Worm (Caenorhabditis elegans) whole organism, L1 larva: ENCODE data around the gene C49F5.7.
A peak's percentile ranks its signal among the peaks of the same experiment; 100 is the strongest.

Source experiments
- C04F5.9 ChIP-seq: sonication (generic microtip); optimal IDR thresholded peaks from 2 replicates; lab custom pipeline; 2016; ENCODE audit warnings: missing genetic modification characterization, missing compliant biosample characterization
- aha-1 ChIP-seq: fragments of 150-350 bp; optimal IDR thresholded peaks from 2 replicates; lab custom pipeline; 2014; ENCODE audit warnings: missing biosample characterization, missing genetic modification characterization
- ceh-63 ChIP-seq: fragments of 200-800 bp; sonication (Bioruptor generic); optimal IDR thresholded peaks from 2 replicates; lab custom pipeline; 2018; ENCODE audit warnings: mild to moderate bottlenecking, missing genetic modification characterization, missing compliant biosample characterization
- ceh-88 ChIP-seq: fragments of 200-800 bp; sonication (Bioruptor generic); IDR thresholded peaks from 2 replicates; pipeline ENCODE4 v1.3.6; 2022; ENCODE audit warnings: missing genetic modification characterization, missing compliant biosample characterization
- dpl-1 ChIP-seq, 3 experiments: fragments of 150-350 bp in 2 of 3; sonication (generic microtip) in 1 of 3; optimal IDR thresholded peaks; 2 replicates each; lab custom pipeline; 2014 to 2017; ENCODE audit warnings: missing biosample characterization in 3 of 3, missing genetic modification characterization in 3 of 3, missing genetic modification reagents in 3 of 3
- dsc-1 ChIP-seq: sonication (generic microtip); optimal IDR thresholded peaks from 2 replicates; lab custom pipeline; 2016; ENCODE audit warnings: mild to moderate bottlenecking, missing genetic modification characterization, missing compliant biosample characterization
- efl-1 ChIP-seq, 4 experiments: fragments of 150-350 bp; optimal IDR thresholded peaks in 3 of 4; peaks in 1 of 4; 1 replicate in 1 of 4; 2 replicates in 3 of 4; lab custom pipeline; 2014; ENCODE audit warnings: missing biosample characterization in 2 of 4, missing genetic modification characterization in 2 of 4, missing genetic modification reagents in 2 of 4
- egl-27 ChIP-seq, 2 experiments: fragments of 150-350 bp in 1 of 2; sonication (generic microtip); optimal IDR thresholded peaks; 3 replicates each; lab custom pipeline; 2017 to 2018; ENCODE audit warnings: missing biosample characterization in 2 of 2, missing genetic modification characterization in 2 of 2, missing genetic modification reagents in 2 of 2
- elt-2 ChIP-seq: sonication (generic microtip); optimal IDR thresholded peaks from 2 replicates; lab custom pipeline; 2016; ENCODE audit warnings: missing genetic modification characterization, mild to moderate bottlenecking, inconsistent platforms, missing compliant biosample characterization, missing genetic modification reagents
- fkh-4 ChIP-seq: sonication (generic microtip); optimal IDR thresholded peaks from 2 replicates; lab custom pipeline; 2016; ENCODE audit warnings: missing compliant biosample characterization, missing genetic modification characterization, borderline replicate concordance
- fkh-8 ChIP-seq: sonication (generic microtip); optimal IDR thresholded peaks from 2 replicates; lab custom pipeline; 2016; ENCODE audit warnings: mild to moderate bottlenecking, missing genetic modification characterization, missing compliant biosample characterization
- fos-1 ChIP-seq: fragments of 150-350 bp; optimal IDR thresholded peaks from 2 replicates; lab custom pipeline; 2014; ENCODE audit warnings: missing biosample characterization, missing genetic modification characterization
- hlh-17 ChIP-seq: fragments of 200-800 bp; sonication (Bioruptor generic); optimal IDR thresholded peaks from 2 replicates; lab custom pipeline; 2018; ENCODE audit warnings: missing genetic modification characterization, mild to moderate bottlenecking, missing compliant biosample characterization, moderate library complexity, borderline replicate concordance
- hlh-4 ChIP-seq: sonication (generic microtip); optimal IDR thresholded peaks from 2 replicates; lab custom pipeline; 2016; ENCODE audit warnings: mild to moderate bottlenecking, missing genetic modification characterization, missing compliant biosample characterization
- hpl-2 ChIP-seq: fragments of 150-350 bp; optimal IDR thresholded peaks from 2 replicates; lab custom pipeline; 2014; ENCODE audit warnings: missing biosample characterization, missing genetic modification reagents, missing genetic modification characterization
- isw-1 ChIP-seq: fragments of 200-800 bp; sonication (Bioruptor generic); IDR thresholded peaks from 2 replicates; pipeline ENCODE4 v1.3.6; 2022; ENCODE audit warnings: missing genetic modification characterization, missing compliant biosample characterization
- lin-15B ChIP-seq: fragments of 150-350 bp; sonication (generic microtip); optimal IDR thresholded peaks from 3 replicates; lab custom pipeline; 2014; ENCODE audit warnings: missing biosample characterization, missing genetic modification characterization
- lin-35 ChIP-seq, 2 experiments: fragments of 150-350 bp; optimal IDR thresholded peaks; 2 replicates each; lab custom pipeline; 2014; ENCODE audit warnings: missing biosample characterization in 2 of 2, missing genetic modification characterization in 2 of 2, missing genetic modification reagents in 2 of 2
- lir-3 ChIP-seq: sonication (generic microtip); optimal IDR thresholded peaks from 2 replicates; lab custom pipeline; 2016; ENCODE audit warnings: mild to moderate bottlenecking, missing genetic modification characterization, moderate library complexity, missing compliant biosample characterization; ENCODE audit not compliant: poor library complexity
- lsy-2 ChIP-seq, 2 experiments: fragments of 150-350 bp; optimal IDR thresholded peaks; 2 replicates each; lab custom pipeline; 2014; ENCODE audit warnings: missing biosample characterization in 2 of 2, missing genetic modification characterization in 2 of 2
- mdl-1 ChIP-seq, 2 experiments: fragments of 150-350 bp; optimal IDR thresholded peaks; 2 replicates each; lab custom pipeline; 2014 to 2017; ENCODE audit warnings: missing biosample characterization in 2 of 2, missing genetic modification characterization in 2 of 2, inconsistent platforms in 1 of 2
- mef-2 ChIP-seq: fragments of 150-350 bp; optimal IDR thresholded peaks from 2 replicates; lab custom pipeline; 2014; ENCODE audit warnings: missing biosample characterization, missing genetic modification characterization
- mep-1 ChIP-seq: fragments of 150-350 bp; optimal IDR thresholded peaks from 2 replicates; lab custom pipeline; 2014; ENCODE audit warnings: missing biosample characterization, missing genetic modification characterization
- nhr-11 ChIP-seq: fragments of 150-350 bp; optimal IDR thresholded peaks from 2 replicates; lab custom pipeline; 2014; ENCODE audit warnings: missing biosample characterization, missing genetic modification characterization
- nhr-19 ChIP-seq: fragments of 200-800 bp; sonication (Bioruptor generic); conservative IDR thresholded peaks from 2 replicates; pipeline ENCODE4 v1.3.6; 2022; ENCODE audit warnings: missing genetic modification characterization, missing compliant biosample characterization
- nhr-20 ChIP-seq: sonication (generic microtip); optimal IDR thresholded peaks from 2 replicates; lab custom pipeline; 2016; ENCODE audit warnings: mild to moderate bottlenecking, missing genetic modification characterization, missing compliant biosample characterization
- nhr-90 ChIP-seq: sonication (generic microtip); optimal IDR thresholded peaks from 2 replicates; lab custom pipeline; 2016; ENCODE audit warnings: mild to moderate bottlenecking, missing genetic modification characterization, missing compliant biosample characterization; ENCODE audit not compliant: poor library complexity
- pag-3 ChIP-seq: sonication (generic microtip); optimal IDR thresholded peaks from 2 replicates; lab custom pipeline; 2017; ENCODE audit warnings: missing genetic modification characterization, mild to moderate bottlenecking, missing compliant biosample characterization, antibody characterized with exemption, borderline replicate concordance; ENCODE audit not compliant: insufficient read depth
- pqm-1 ChIP-seq: sonication (generic microtip); optimal IDR thresholded peaks from 3 replicates; lab custom pipeline; 2017; ENCODE audit warnings: missing biosample characterization, missing genetic modification characterization
- rnt-1 ChIP-seq: sonication (generic microtip); optimal IDR thresholded peaks from 2 replicates; lab custom pipeline; 2016; ENCODE audit warnings: mild to moderate bottlenecking, missing genetic modification characterization, moderate library complexity, missing compliant biosample characterization
- skn-1 ChIP-seq: fragments of 150-350 bp; optimal IDR thresholded peaks from 2 replicates; lab custom pipeline; 2014; ENCODE audit warnings: missing biosample characterization, missing genetic modification characterization
- snpc-4 ChIP-seq: fragments of 150-350 bp; optimal IDR thresholded peaks from 2 replicates; lab custom pipeline; 2014; ENCODE audit warnings: missing biosample characterization, missing genetic modification characterization
- snu-23 ChIP-seq: sonication (generic microtip); optimal IDR thresholded peaks from 2 replicates; lab custom pipeline; 2016; ENCODE audit warnings: missing genetic modification characterization, missing compliant biosample characterization
- sox-4 ChIP-seq: sonication (generic microtip); optimal IDR thresholded peaks from 2 replicates; lab custom pipeline; 2016; ENCODE audit warnings: missing genetic modification characterization, missing compliant biosample characterization
- swsn-7 ChIP-seq: sonication (generic microtip); optimal IDR thresholded peaks from 2 replicates; lab custom pipeline; 2016; ENCODE audit warnings: missing genetic modification characterization, missing compliant biosample characterization
- unc-86 ChIP-seq: sonication (generic microtip); optimal IDR thresholded peaks from 2 replicates; lab custom pipeline; 2016; ENCODE audit warnings: missing genetic modification characterization, missing compliant biosample characterization
- zip-4 ChIP-seq: fragments of 200-800 bp; sonication (Bioruptor generic); optimal IDR thresholded peaks from 2 replicates; lab custom pipeline; 2018; ENCODE audit warnings: mild to moderate bottlenecking, missing genetic modification characterization, moderate library complexity, missing compliant biosample characterization
- ztf-11 ChIP-seq, 2 experiments: sonication (generic microtip); optimal IDR thresholded peaks; 2 replicates each; lab custom pipeline; 2016 to 2017; ENCODE audit warnings: missing genetic modification characterization in 2 of 2, missing biosample characterization in 1 of 2, missing compliant biosample characterization in 1 of 2

Gene C49F5.7

DNA sequence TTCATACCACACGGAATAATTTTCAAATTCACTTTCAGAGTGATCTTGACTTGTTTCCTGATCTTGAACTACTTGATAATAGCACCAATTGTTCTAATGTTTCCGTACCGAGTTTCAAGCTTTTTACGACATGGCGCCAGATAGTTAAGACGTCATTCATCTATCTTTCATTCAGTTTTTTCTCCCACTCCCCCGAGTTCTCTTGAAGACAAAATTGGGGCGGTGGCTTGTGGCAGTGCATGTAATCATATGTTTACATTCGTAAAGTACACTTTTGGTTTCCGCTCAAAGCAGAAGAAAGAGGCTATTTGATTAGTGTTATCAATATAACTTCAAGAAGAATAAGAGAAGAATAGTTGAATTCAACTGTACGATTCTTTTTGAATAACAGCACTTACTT is 5.0 kb downstream of the C49F5.7 start:
- TF ChIP-seq unc-86 (no peak), nhr-20 (tag; lab: Kevin White, UChicago) (no peak), aha-1 (tag; lab: Kevin White, UChicago) (no peak), ceh-63 (GFP tag; lab: Kevin White, UChicago) (no peak), isw-1 (GFP tag; lab: Robert Waterston, UW) (no peak), C04F5.9 (tag; lab: Kevin White, UChicago) (no peak), pqm-1 (tag; lab: Kevin White, UChicago) (no peak), sox-4 (tag; lab: Kevin White, UChicago) (no peak)
- TF ChIP-seq, all 84 proteins: peak for 0

DNA sequence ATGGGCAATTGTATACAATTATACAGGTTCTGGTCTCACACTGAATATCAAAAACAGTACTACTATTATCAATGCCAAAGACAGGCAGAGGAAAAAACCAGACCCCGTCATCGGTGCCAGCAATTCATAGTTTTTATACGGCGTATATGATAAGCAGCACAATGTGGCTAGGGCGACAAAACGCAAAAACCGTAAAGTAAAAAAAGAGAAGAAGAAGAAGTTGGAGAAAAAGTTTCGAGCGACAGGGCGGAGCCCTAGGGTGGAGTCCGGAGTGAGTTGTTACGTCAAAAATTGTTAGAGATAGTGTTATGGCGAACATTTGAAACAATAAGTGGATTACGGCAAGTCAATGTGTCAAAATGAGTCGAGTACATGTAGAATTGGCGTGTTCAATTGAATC is 7.0 kb downstream of the C49F5.7 start:
- TF ChIP-seq hlh-17 (GFP tag; lab: Kevin White, UChicago) (no peak), ztf-11 (tag; optimal IDR thresholded peaks at IDR 0.05; lab: Kevin White, UChicago) (no peak), pag-3 (tag; lab: Kevin White, UChicago) (no peak), fkh-4 (tag; lab: Kevin White, UChicago) (no peak), elt-2 (tag; lab: Kevin White, UChicago) (peak; percentile 60), nhr-19 (GFP tag; lab: Robert Waterston, UW) (no peak), sox-4 (tag; lab: Kevin White, UChicago) (no peak), skn-1 (no peak), hpl-2 (GFP tag; lab: Kevin White, UChicago) (no peak), fos-1 (tag; lab: Kevin White, UChicago) (no peak), dsc-1 (tag; lab: Kevin White, UChicago) (no peak), lsy-2 (tag; optimal IDR thresholded peaks at IDR 0.05; lab: Kevin White, UChicago) (no peak), lir-3 (tag; lab: Kevin White, UChicago) (no peak), mep-1 (tag; lab: Kevin White, UChicago) (no peak), snpc-4 (no peak), rnt-1 (tag; lab: Kevin White, UChicago) (no peak), lin-15B (tag; lab: Kevin White, UChicago) (no peak), nhr-90 (peak; percentile 23), mdl-1 (tag; optimal IDR thresholded peaks at IDR 0.05; lab: Kevin White, UChicago) (no peak), mef-2 (tag; lab: Kevin White, UChicago) (no peak), efl-1 (optimal IDR thresholded peaks at IDR 0.05; lab: Kevin White, UChicago) (no peak), efl-1 (GFP tag; optimal IDR thresholded peaks at IDR 0.05 in 1 of 2; lab: Kevin White, UChicago) (peak in 1 of 2 experiments; percentile 56), nhr-11 (tag; lab: Kevin White, UChicago) (no peak), lin-35 (GFP tag; optimal IDR thresholded peaks at IDR 0.05; lab: Kevin White, UChicago) (peak in 1 of 2 experiments; percentile 3), swsn-7 (tag; lab: Kevin White, UChicago) (no peak), snu-23 (GFP tag; lab: Kevin White, UChicago) (no peak), hlh-4 (tag; lab: Kevin White, UChicago) (no peak)

DNA sequence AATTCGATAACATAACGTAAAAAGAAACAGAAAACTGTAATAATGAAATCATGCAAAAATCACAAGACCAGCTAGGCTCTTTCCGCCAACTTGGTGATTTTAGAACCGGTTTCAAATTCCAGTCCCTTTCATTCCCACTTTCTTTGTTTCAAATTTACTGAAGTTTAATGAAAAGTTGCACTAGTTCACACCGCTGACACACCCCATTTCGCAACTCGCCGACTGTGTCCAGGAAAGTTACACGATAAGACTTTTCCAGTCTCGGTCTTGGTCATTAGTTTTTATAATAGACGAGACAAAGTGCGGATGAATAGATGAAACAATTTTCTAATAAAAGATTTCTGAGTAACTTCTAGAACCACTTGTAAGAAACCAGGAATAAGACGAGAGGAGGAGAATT is 9.4 kb downstream of the C49F5.7 start:
- peak; percentile 28 for TF ChIP-seq elt-2 (tag; lab: Kevin White, UChicago)
- TF ChIP-seq lin-35 (GFP tag; optimal IDR thresholded peaks at IDR 0.05; lab: Kevin White, UChicago), result peak in 1 of 2 experiments; percentile 41
- no peak for TF ChIP-seq mdl-1 (tag; optimal IDR thresholded peaks at IDR 0.05; lab: Kevin White, UChicago)

DNA sequence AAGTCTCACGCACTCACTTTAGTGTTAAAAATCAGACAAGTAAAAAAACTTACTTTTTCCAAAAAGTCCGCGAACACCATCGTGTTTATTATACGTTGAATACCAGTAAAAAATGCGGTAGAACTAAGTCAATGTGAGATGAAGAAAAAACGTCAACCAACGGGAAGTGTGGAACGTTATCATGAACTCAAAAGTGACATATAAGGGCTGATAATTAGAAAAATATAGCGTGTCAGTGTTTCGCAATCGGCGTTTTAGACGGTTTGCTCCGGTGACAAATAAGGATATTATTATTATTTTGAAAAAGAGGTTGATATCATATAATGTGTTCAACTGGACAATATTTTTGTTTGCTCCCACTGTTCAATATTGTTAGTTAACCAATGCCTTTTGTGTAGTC is 10.3 kb downstream of the C49F5.7 start:
- no peak for TF ChIP-seq egl-27 (tag; optimal IDR thresholded peaks at IDR 0.05; lab: Kevin White, UChicago)
- no peak for TF ChIP-seq pqm-1 (tag; lab: Kevin White, UChicago)
- no peak for TF ChIP-seq ztf-11 (tag; optimal IDR thresholded peaks at IDR 0.05; lab: Kevin White, UChicago)
- no peak for TF ChIP-seq zip-4 (GFP tag; lab: Kevin White, UChicago)
- TF ChIP-seq fkh-8, result no peak
- TF ChIP-seq elt-2 (tag; lab: Kevin White, UChicago), result no peak
- TF ChIP-seq ceh-88 (GFP tag; lab: Robert Waterston, UW), result no peak
- TF ChIP-seq dpl-1 (GFP tag; optimal IDR thresholded peaks at IDR 0.05; lab: Kevin White, UChicago), result no peak
